Worm (Caenorhabditis elegans) whole organism, young adult: Measurements from ENCODE around the gene W02B12.16.

Experiments
- F33H1.4 ChIP-seq: fragments of 200-800 bp; sonication (Bioruptor generic); IDR thresholded peaks from 2 replicates; pipeline ENCODE4 v1.3.6; 2022; ENCODE audit warnings: missing genetic modification reagents, missing genetic modification characterization, missing compliant biosample characterization
- ZK185.1 ChIP-seq: sonication (generic microtip); optimal IDR thresholded peaks from 2 replicates; lab custom pipeline; 2016; ENCODE audit warnings: mild to moderate bottlenecking, missing genetic modification characterization, missing compliant biosample characterization; ENCODE audit not compliant: poor library complexity, severe bottlenecking
- ceh-27 ChIP-seq: fragments of 200-800 bp; sonication (Bioruptor generic); optimal IDR thresholded peaks from 2 replicates; lab custom pipeline; 2018; ENCODE audit warnings: mild to moderate bottlenecking, missing genetic modification characterization, moderate library complexity, missing compliant biosample characterization
- madf-3 ChIP-seq: fragments of 200-800 bp; sonication (Bioruptor generic); IDR thresholded peaks from 2 replicates; pipeline ENCODE4 v1.3.6; 2022; ENCODE audit warnings: missing genetic modification reagents, missing genetic modification characterization, missing compliant biosample characterization
- madf-8 ChIP-seq: fragments of 200-800 bp; sonication (Bioruptor generic); conservative IDR thresholded peaks from 2 replicates; pipeline ENCODE4 v1.3.6; 2022; ENCODE audit warnings: missing genetic modification reagents, missing genetic modification characterization, missing compliant biosample characterization
- nhr-80 ChIP-seq: sonication (generic microtip); optimal IDR thresholded peaks from 2 replicates; lab custom pipeline; 2016; ENCODE audit warnings: missing genetic modification characterization, missing compliant biosample characterization
- snpc-1.3 ChIP-seq: sonication (generic microtip); optimal IDR thresholded peaks from 2 replicates; lab custom pipeline; 2017; ENCODE audit warnings: missing genetic modification characterization, mild to moderate bottlenecking, missing compliant biosample characterization, antibody characterized with exemption, moderate library complexity, missing genotype, missing genetic modification reagents; ENCODE audit not compliant: insufficient read depth
- sptf-2 ChIP-seq: fragments of 200-800 bp; sonication (Bioruptor generic); optimal IDR thresholded peaks from 2 replicates; lab custom pipeline; 2018; ENCODE audit warnings: mild to moderate bottlenecking, missing genetic modification characterization, missing compliant biosample characterization
- unc-62 ChIP-seq: fragments of 150-350 bp; optimal IDR thresholded peaks from 2 replicates; lab custom pipeline; 2014; ENCODE audit warnings: missing biosample characterization, missing genetic modification reagents, missing genetic modification characterization
- xnd-1 ChIP-seq: sonication (generic microtip); optimal IDR thresholded peaks from 2 replicates; lab custom pipeline; 2016; ENCODE audit warnings: missing genotype, missing genetic modification reagents, missing genetic modification characterization, missing compliant biosample characterization
- ztf-22 ChIP-seq: fragments of 200-800 bp; sonication (Bioruptor generic); optimal IDR thresholded peaks from 2 replicates; lab custom pipeline; 2018; ENCODE audit warnings: mild to moderate bottlenecking, missing genetic modification characterization, moderate library complexity, missing compliant biosample characterization
- ztf-28 ChIP-seq: fragments of 200-800 bp; sonication (Bioruptor generic); IDR thresholded peaks from 2 replicates; pipeline ENCODE4 v1.3.6; 2022; ENCODE audit warnings: missing genetic modification reagents, missing genetic modification characterization, missing compliant biosample characterization

ce11 chrII:11455140-11455539 lies 21.2 kb downstream of the W02B12.16 start:
- TF ChIP-seq madf-8, result no peak
- no peak for TF ChIP-seq ztf-22 (GFP tag; lab: Kevin White, UChicago)
- TF ChIP-seq madf-3 (GFP tag; lab: Robert Waterston, UW), result 0 out of 2 replicates have a peak, but pooled peaks have one; percentile 12
- TF ChIP-seq sptf-2 (GFP tag; lab: Kevin White, UChicago), result no peak
- no peak for TF ChIP-seq xnd-1 (tag; lab: Kevin White, UChicago)
- TF ChIP-seq nhr-80, result no peak
- no peak for TF ChIP-seq ceh-27 (GFP tag; lab: Kevin White, UChicago)
- TF ChIP-seq F33H1.4, result no peak
- no peak for TF ChIP-seq ZK185.1 (tag; lab: Kevin White, UChicago)
- no peak for TF ChIP-seq snpc-1.3 (tag; lab: Kevin White, UChicago)
- TF ChIP-seq unc-62 (GFP tag; lab: Kevin White, UChicago), result no peak
- TF ChIP-seq ztf-28, result no peak
